Worm (Caenorhabditis elegans) whole organism, mixed stage, embryonic: ENCODE data around the gene srxa-13.

Experiments used
- ces-1 ChIP-seq: fragments of 150-350 bp; optimal IDR thresholded peaks from 2 replicates; lab custom pipeline; 2014; ENCODE audit warnings: missing biosample characterization, missing genetic modification reagents, missing genetic modification characterization
- lsy-2 ChIP-seq: fragments of 150-350 bp; optimal IDR thresholded peaks from 2 replicates; lab custom pipeline; 2014; ENCODE audit warnings: missing biosample characterization, missing genetic modification characterization
- nhr-237 ChIP-seq: fragments of 150-350 bp; optimal IDR thresholded peaks from 2 replicates; lab custom pipeline; 2014; ENCODE audit warnings: missing biosample characterization, missing genetic modification characterization
- ztf-11 ChIP-seq: fragments of 150-350 bp; optimal IDR thresholded peaks from 2 replicates; lab custom pipeline; 2014; ENCODE audit warnings: missing biosample characterization, missing genetic modification characterization

ce11 chrV:13915390-13915789 lies 14.2 kb upstream of the srxa-13 start, which contains the start of gene gcy-32:
- no peak for TF ChIP-seq lsy-2 (tag; lab: Kevin White, UChicago)
- TF ChIP-seq ces-1 (GFP tag; lab: Kevin White, UChicago): no peak
- TF ChIP-seq ztf-11 (tag; lab: Kevin White, UChicago): no peak
- no peak for TF ChIP-seq nhr-237 (tag; lab: Kevin White, UChicago)
